Fruit fly (Drosophila melanogaster): ENCODE data around the gene sfl.

DNA sequence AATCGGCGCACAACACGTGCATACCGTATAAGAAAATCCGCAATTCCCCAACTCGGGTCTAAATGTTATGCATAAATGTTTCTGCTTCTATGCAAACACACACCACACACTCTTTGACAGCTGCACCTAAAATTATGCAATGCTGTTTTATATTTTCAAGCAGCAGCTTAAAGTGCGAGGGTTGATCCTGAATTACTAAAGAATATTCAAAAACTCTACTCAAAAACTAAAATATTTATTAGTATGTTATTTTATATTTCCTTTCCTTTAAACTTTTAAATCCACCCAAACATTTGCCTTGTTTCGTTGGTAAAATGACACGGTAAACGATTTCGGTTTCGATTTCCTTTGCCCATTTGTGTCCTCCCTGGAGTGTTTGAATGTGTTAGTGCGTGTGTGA, 65.6 kb downstream of the sfl start:
- TF ChIP-seq psq (optimal IDR thresholded peaks at IDR 0.05), result no peak
- no peak for TF ChIP-seq insv (optimal IDR thresholded peaks at IDR 0.05)
- no peak for TF ChIP-seq h (optimal IDR thresholded peaks at IDR 0.05)
- TF ChIP-seq ttk (optimal IDR thresholded peaks at IDR 0.05), result no peak
- no peak for TF ChIP-seq Myc (optimal IDR thresholded peaks at IDR 0.05)
